Fruit fly (Drosophila melanogaster) whole organism, embryonic: Measurements from ENCODE around the gene Root.

Experiments used
- Ada2b ChIP-seq: fragments of 200-800 bp; sonication (Bioruptor generic); IDR thresholded peaks from 2 replicates; pipeline ENCODE4 v1.3.6; 2022; ENCODE audit warnings: missing biosample characterization, missing genetic modification characterization
- CG10267 ChIP-seq: fragments of 200-800 bp; sonication (Bioruptor generic); optimal IDR thresholded peaks from 2 replicates; lab custom pipeline; 2018; ENCODE audit warnings: missing biosample characterization, mild to moderate bottlenecking, missing genetic modification characterization, moderate library complexity
- CG10979 ChIP-seq: fragments of 200-800 bp; sonication (Bioruptor generic); optimal IDR thresholded peaks from 2 replicates; lab custom pipeline; 2018; ENCODE audit warnings: missing biosample characterization, mild to moderate bottlenecking, missing genetic modification characterization, moderate library complexity
- CG12104 ChIP-seq: fragments of 200-800 bp; sonication (Bioruptor generic); optimal IDR thresholded peaks from 3 replicates; lab custom pipeline; 2016; ENCODE audit warnings: missing biosample characterization, missing genetic modification characterization
- CG1233 ChIP-seq: fragments of 200-800 bp; sonication (Bioruptor generic); optimal IDR thresholded peaks from 4 replicates; lab custom pipeline; 2018; ENCODE audit warnings: missing biosample characterization, mild to moderate bottlenecking, missing genetic modification characterization
- CG13894 ChIP-seq: fragments of 200-800 bp; sonication (Bioruptor generic); optimal IDR thresholded peaks from 3 replicates; lab custom pipeline; 2018; ENCODE audit warnings: missing biosample characterization, mild to moderate bottlenecking, missing genetic modification characterization, moderate library complexity
- CG14710 ChIP-seq: fragments of 200-800 bp; sonication (Bioruptor generic); optimal IDR thresholded peaks from 3 replicates; lab custom pipeline; 2019; ENCODE audit warnings: missing biosample characterization, mild to moderate bottlenecking, missing genetic modification characterization, moderate library complexity
- CG15073 ChIP-seq: fragments of 200-800 bp; sonication (Bioruptor generic); optimal IDR thresholded peaks from 2 replicates; lab custom pipeline; 2016; ENCODE audit warnings: missing biosample characterization, missing genetic modification characterization
- CG15696 ChIP-seq: fragments of 200-800 bp; sonication (Bioruptor generic); optimal IDR thresholded peaks from 2 replicates; lab custom pipeline; 2019; ENCODE audit warnings: missing biosample characterization, mild to moderate bottlenecking, missing genetic modification characterization, moderate library complexity
- CG17186 ChIP-seq: fragments of 200-800 bp; sonication (Bioruptor generic); optimal IDR thresholded peaks from 3 replicates; lab custom pipeline; 2017; ENCODE audit warnings: missing biosample characterization, missing genetic modification reagents, missing genetic modification characterization
- CG17359 ChIP-seq: fragments of 200-800 bp; sonication (Bioruptor generic); optimal IDR thresholded peaks from 3 replicates; lab custom pipeline; 2018; ENCODE audit warnings: missing biosample characterization, mild to moderate bottlenecking, missing genetic modification characterization, moderate library complexity
- CG17361 ChIP-seq: fragments of 200-800 bp; sonication (Bioruptor generic); IDR thresholded peaks from 3 replicates; pipeline ENCODE4 v1.3.6; 2022; ENCODE audit warnings: missing biosample characterization, missing genetic modification characterization
- CG17612 ChIP-seq: fragments of 200-800 bp; sonication (Bioruptor generic); IDR thresholded peaks from 2 replicates; pipeline ENCODE4 v1.3.6; 2022; ENCODE audit warnings: missing biosample characterization, missing genetic modification characterization
- CG18476 ChIP-seq: fragments of 200-800 bp; sonication (Bioruptor generic); optimal IDR thresholded peaks from 2 replicates; lab custom pipeline; 2016; ENCODE audit warnings: missing biosample characterization, mild to moderate bottlenecking, missing genetic modification characterization
- CG2120 ChIP-seq: fragments of 200-800 bp; sonication (Bioruptor generic); optimal IDR thresholded peaks from 3 replicates; lab custom pipeline; 2016; ENCODE audit warnings: missing biosample characterization, missing genetic modification characterization
- CG2875 ChIP-seq: fragments of 200-800 bp; sonication (Bioruptor generic); optimal IDR thresholded peaks from 2 replicates; lab custom pipeline; 2017; ENCODE audit warnings: missing biosample characterization, mild to moderate bottlenecking, missing genetic modification characterization, missing genetic modification reagents
- CG3065 ChIP-seq: fragments of 200-800 bp; sonication (Bioruptor generic); optimal IDR thresholded peaks from 2 replicates; lab custom pipeline; 2016; ENCODE audit warnings: missing biosample characterization, missing genetic modification characterization
- CG32772 ChIP-seq: fragments of 200-800 bp; sonication (Bioruptor generic); IDR thresholded peaks from 2 replicates; pipeline ENCODE4 v1.3.6; 2022; ENCODE audit warnings: missing biosample characterization, missing genetic modification characterization
- CG4282 ChIP-seq: fragments of 200-800 bp; sonication (Bioruptor generic); optimal IDR thresholded peaks from 2 replicates; lab custom pipeline; 2016; ENCODE audit warnings: missing biosample characterization, missing genetic modification characterization
- CG5180 ChIP-seq: fragments of 200-800 bp; sonication (Bioruptor generic); optimal IDR thresholded peaks from 3 replicates; lab custom pipeline; 2017; ENCODE audit warnings: missing biosample characterization, missing genetic modification characterization, mild to moderate bottlenecking, moderate library complexity, missing genetic modification reagents
- CG8765 ChIP-seq: fragments of 200-800 bp; sonication (Bioruptor generic); IDR thresholded peaks from 2 replicates; pipeline ENCODE4 v1.3.6; 2022; ENCODE audit warnings: missing biosample characterization, missing genetic modification characterization
- CG9727 ChIP-seq: fragments of 200-800 bp; sonication (Bioruptor generic); optimal IDR thresholded peaks from 3 replicates; lab custom pipeline; 2017; ENCODE audit warnings: missing biosample characterization, mild to moderate bottlenecking, missing genetic modification characterization
- Hey ChIP-seq: fragments of 200-800 bp; sonication (Bioruptor generic); optimal IDR thresholded peaks from 3 replicates; lab custom pipeline; 2018; ENCODE audit warnings: missing biosample characterization, mild to moderate bottlenecking, missing genetic modification characterization
- Max ChIP-seq: fragments of 200-800 bp; sonication (Bioruptor generic); optimal IDR thresholded peaks from 2 replicates; lab custom pipeline; 2016; ENCODE audit warnings: missing biosample characterization, mild to moderate bottlenecking, missing genetic modification characterization
- Med ChIP-seq: fragments of 200-800 bp; sonication (Bioruptor generic); peaks from one replicate; lab custom pipeline; 2016; ENCODE audit warnings: missing biosample characterization, missing genetic modification characterization, mild to moderate bottlenecking, inconsistent platforms, moderate library complexity
- NK7.1 ChIP-seq: fragments of 200-800 bp; sonication (Bioruptor generic); optimal IDR thresholded peaks from 3 replicates; lab custom pipeline; 2016; ENCODE audit warnings: missing biosample characterization, missing genetic modification characterization
- Opbp ChIP-seq: fragments of 200-800 bp; sonication (Bioruptor generic); IDR thresholded peaks from 3 replicates; pipeline ENCODE4 v1.3.6; 2022; ENCODE audit warnings: missing biosample characterization, missing genetic modification characterization; ENCODE audit not compliant: partially characterized antibody
- Poxn ChIP-seq: fragments of 200-800 bp; sonication (Bioruptor generic); IDR thresholded peaks from 2 replicates; pipeline ENCODE4 v1.3.6; 2022; ENCODE audit warnings: missing biosample characterization, missing genetic modification characterization
- Ptx1 ChIP-seq: fragments of 200-800 bp; sonication (Bioruptor generic); IDR thresholded peaks from 2 replicates; pipeline ENCODE4 v1.3.6; 2022; ENCODE audit warnings: missing biosample characterization, missing genetic modification characterization
- Ravus ChIP-seq: fragments of 200-800 bp; sonication (Bioruptor generic); IDR thresholded peaks from 2 replicates; pipeline ENCODE4 v1.3.6; 2022; ENCODE audit warnings: missing biosample characterization, missing genetic modification characterization
- Spps ChIP-seq: fragments of 200-800 bp; sonication (Bioruptor generic); optimal IDR thresholded peaks from 2 replicates; lab custom pipeline; 2018; ENCODE audit warnings: missing biosample characterization, mild to moderate bottlenecking, missing genetic modification characterization
- TFAM ChIP-seq: fragments of 200-800 bp; sonication (Bioruptor generic); optimal IDR thresholded peaks from 2 replicates; lab custom pipeline; 2017; ENCODE audit warnings: missing biosample characterization, missing genetic modification characterization, inconsistent platforms
- Usf ChIP-seq: fragments of 200-800 bp; sonication (Bioruptor generic); optimal IDR thresholded peaks from 2 replicates; lab custom pipeline; 2017; ENCODE audit warnings: missing genotype, missing biosample characterization, missing genetic modification characterization
- abd-A ChIP-seq: fragments of 200-800 bp; sonication (Bioruptor generic); optimal IDR thresholded peaks from 3 replicates; lab custom pipeline; 2019; ENCODE audit warnings: missing biosample characterization, mild to moderate bottlenecking, missing genetic modification characterization, moderate library complexity
- corto ChIP-seq: fragments of 200-800 bp; sonication (Bioruptor generic); optimal IDR thresholded peaks from 2 replicates; lab custom pipeline; 2016; ENCODE audit warnings: missing biosample characterization, mild to moderate bottlenecking, missing genetic modification characterization, moderate library complexity
- en ChIP-seq: fragments of 200-800 bp; sonication (Bioruptor generic); optimal IDR thresholded peaks from 2 replicates; lab custom pipeline; 2016; ENCODE audit warnings: missing biosample characterization, missing genetic modification characterization
- hth ChIP-seq: fragments of >200 bp; optimal IDR thresholded peaks from 2 replicates; lab custom pipeline; 2017; ENCODE audit warnings: inconsistent platforms
- ken ChIP-seq: fragments of 200-800 bp; sonication (Bioruptor generic); IDR thresholded peaks from 3 replicates; pipeline ENCODE4 v1.3.6; 2022; ENCODE audit warnings: missing biosample characterization, missing genetic modification characterization
- knrl ChIP-seq: fragments of 200-800 bp; sonication (Bioruptor generic); IDR thresholded peaks from 3 replicates; pipeline ENCODE4 v1.3.6; 2022; ENCODE audit warnings: missing biosample characterization, missing genetic modification characterization; ENCODE audit not compliant: partially characterized antibody
- luna ChIP-seq: fragments of 200-800 bp; sonication (Bioruptor generic); optimal IDR thresholded peaks from 2 replicates; lab custom pipeline; 2016; ENCODE audit warnings: missing biosample characterization, missing genetic modification characterization
- nmo ChIP-seq: fragments of 200-800 bp; sonication (Bioruptor generic); optimal IDR thresholded peaks from 2 replicates; lab custom pipeline; 2018; ENCODE audit warnings: missing biosample characterization, mild to moderate bottlenecking, missing genetic modification characterization, moderate library complexity
- phol ChIP-seq: fragments of 200-800 bp; sonication (Bioruptor generic); optimal IDR thresholded peaks from 3 replicates; lab custom pipeline; 2018; ENCODE audit warnings: missing biosample characterization, mild to moderate bottlenecking, missing genetic modification characterization, moderate library complexity
- pzg ChIP-seq: fragments of 200-800 bp; sonication (Bioruptor generic); optimal IDR thresholded peaks from 3 replicates; lab custom pipeline; 2018; ENCODE audit warnings: missing biosample characterization, mild to moderate bottlenecking, missing genetic modification characterization, moderate library complexity
- row ChIP-seq: fragments of 200-800 bp; sonication (Bioruptor generic); IDR thresholded peaks from 3 replicates; pipeline ENCODE4 v1.3.6; 2022; ENCODE audit warnings: missing biosample characterization, missing genetic modification characterization
- schlank ChIP-seq: fragments of 200-800 bp; sonication (Bioruptor generic); optimal IDR thresholded peaks from 2 replicates; lab custom pipeline; 2018; ENCODE audit warnings: missing biosample characterization, mild to moderate bottlenecking, missing genetic modification characterization
- sens-2 ChIP-seq: fragments of 200-800 bp; sonication (Bioruptor generic); IDR thresholded peaks from 2 replicates; pipeline ENCODE4 v1.3.6; 2022; ENCODE audit warnings: missing biosample characterization, missing genetic modification characterization
- sob ChIP-seq: fragments of 200-800 bp; sonication (Bioruptor generic); IDR thresholded peaks from 2 replicates; pipeline ENCODE4 v1.3.6; 2022; ENCODE audit warnings: missing biosample characterization, missing genetic modification characterization
- trh ChIP-seq: fragments of 200-800 bp; sonication (Bioruptor generic); optimal IDR thresholded peaks from 2 replicates; lab custom pipeline; 2016; ENCODE audit warnings: missing biosample characterization, missing genetic modification characterization
- unpg ChIP-seq: fragments of 200-800 bp; sonication (Bioruptor generic); optimal IDR thresholded peaks from 3 replicates; lab custom pipeline; 2018; ENCODE audit warnings: missing biosample characterization, mild to moderate bottlenecking, missing genetic modification characterization, moderate library complexity
- wor ChIP-seq: fragments of 200-800 bp; sonication (Bioruptor generic); IDR thresholded peaks from 2 replicates; pipeline ENCODE4 v1.3.6; 2022; ENCODE audit warnings: missing biosample characterization, missing genetic modification characterization
- zen2 ChIP-seq: fragments of 200-800 bp; sonication (Bioruptor generic); IDR thresholded peaks from 3 replicates; pipeline ENCODE4 v1.3.6; 2022; ENCODE audit warnings: missing biosample characterization, missing genetic modification characterization; ENCODE audit not compliant: partially characterized antibody

The Root gene

DNA sequence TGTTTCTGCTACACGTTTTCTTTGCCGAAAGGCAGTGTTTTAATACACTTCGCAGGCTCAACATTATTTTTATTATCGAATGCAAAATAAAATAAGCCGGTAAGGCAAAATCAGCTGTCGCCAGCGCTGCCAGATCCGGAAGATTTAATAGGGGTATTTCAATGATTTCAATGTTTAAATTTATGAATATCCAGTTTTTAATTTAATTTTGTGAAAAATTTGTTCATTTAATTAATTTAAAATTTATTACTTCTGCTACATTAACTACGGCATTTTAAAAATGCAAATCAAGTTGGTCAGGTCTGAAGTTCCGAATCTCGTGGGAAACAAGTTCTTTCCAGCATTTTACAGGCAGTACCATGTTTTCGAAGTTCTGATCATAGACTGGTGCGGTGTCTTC lies 35.8 kb downstream of the Root start, which contains the start of gene Slimp (continued):
- TF ChIP-seq CG15696 (no peak), wor (GFP tag; lab: Robert Waterston, UW) (no peak), CG2120 (GFP tag; lab: Kevin White, UChicago) (peak; percentile 52), knrl (0 out of 3 replicates have a peak, but pooled peaks have one; percentile 17), Ptx1 (GFP tag; lab: Robert Waterston, UW) (0 out of 2 replicates have a peak, but pooled peaks have one; percentile 20), zen2 (GFP tag; lab: Robert Waterston, UW) (no peak), CG4282 (GFP tag; lab: Kevin White, UChicago) (no peak), Ravus (GFP tag; lab: Robert Waterston, UW) (no peak), trh (GFP tag; lab: Kevin White, UChicago) (no peak), CG2875 (no peak), CG17186 (GFP tag; lab: Kevin White, UChicago) (no peak), CG17361 (GFP tag; lab: Robert Waterston, UW) (0 out of 3 replicates have a peak, but pooled peaks have one; percentile 32), en (GFP tag; lab: Kevin White, UChicago) (no peak), ken (GFP tag; lab: Robert Waterston, UW) (no peak), CG18476 (no peak), schlank (no peak), CG9727 (GFP tag; lab: Kevin White, UChicago) (no peak), hth (lab: Kevin White, UChicago) (no peak), CG8765 (GFP tag; lab: Robert Waterston, UW) (no peak), nmo (peak; percentile 25), phol (tag; lab: Kevin White, UChicago) (peak; percentile 32), sens-2 (GFP tag; lab: Robert Waterston, UW) (no peak), Hey (tag; lab: Kevin White, UChicago) (no peak), Poxn (GFP tag; lab: Robert Waterston, UW) (no peak), abd-A (tag; lab: Kevin White, UChicago) (no peak), sob (GFP tag; lab: Robert Waterston, UW) (0 out of 2 replicates have a peak, but pooled peaks have one; percentile 20), corto (no peak), CG15073 (GFP tag; lab: Kevin White, UChicago) (no peak), CG13894 (tag; lab: Kevin White, UChicago) (no peak), CG14710 (peak; percentile 31), row (GFP tag; lab: Robert Waterston, UW) (peak; percentile 47; the same call in 2 of the 3 replicates), Med (GFP tag; lab: Kevin White, UChicago) (peak; percentile 38), CG17359 (tag; lab: Kevin White, UChicago) (peak; percentile 2), CG32772 (no peak), CG12104 (no peak), luna (GFP tag; lab: Kevin White, UChicago) (no peak), CG5180 (GFP tag; lab: Kevin White, UChicago) (no peak), CG10979 (tag; lab: Kevin White, UChicago) (peak; percentile 18), Usf (no peak), CG17612 (GFP tag; lab: Robert Waterston, UW) (no peak), TFAM (GFP tag; lab: Kevin White, UChicago) (no peak), NK7.1 (GFP tag; lab: Kevin White, UChicago) (no peak), Opbp (GFP tag; lab: Robert Waterston, UW) (0 out of 3 replicates have a peak, but pooled peaks have one; percentile 46), Max (no peak), Spps (tag; lab: Kevin White, UChicago) (no peak), unpg (peak; percentile 11), pzg (GFP tag; lab: Kevin White, UChicago) (peak; percentile 34), Ada2b (GFP tag; lab: Robert Waterston, UW) (no peak), CG1233 (GFP tag; lab: Kevin White, UChicago) (no peak), CG3065 (GFP tag; lab: Kevin White, UChicago) (no peak), CG10267 (tag; lab: Kevin White, UChicago) (peak; percentile 21)
